Worm (Caenorhabditis elegans) whole organism, L1 larva: ENCODE results near the gene mpz-5.

Experiments used
- C04F5.9 ChIP-seq: sonication (generic microtip); optimal IDR thresholded peaks from 2 replicates; lab custom pipeline; 2016; ENCODE audit warnings: missing genetic modification characterization, missing compliant biosample characterization
- F16B12.6 ChIP-seq: fragments of 150-350 bp; optimal IDR thresholded peaks from 2 replicates; lab custom pipeline; 2014; ENCODE audit warnings: missing biosample characterization, missing genetic modification characterization
- aha-1 ChIP-seq: fragments of 150-350 bp; optimal IDR thresholded peaks from 2 replicates; lab custom pipeline; 2014; ENCODE audit warnings: missing biosample characterization, missing genetic modification characterization
- aly-2 ChIP-seq: fragments of 150-350 bp; optimal IDR thresholded peaks from 2 replicates; lab custom pipeline; 2014; ENCODE audit warnings: missing biosample characterization, missing genetic modification characterization
- ceh-63 ChIP-seq: fragments of 200-800 bp; sonication (Bioruptor generic); optimal IDR thresholded peaks from 2 replicates; lab custom pipeline; 2018; ENCODE audit warnings: mild to moderate bottlenecking, missing genetic modification characterization, missing compliant biosample characterization
- ceh-8 ChIP-seq: fragments of 200-800 bp; sonication (Bioruptor generic); optimal IDR thresholded peaks from 2 replicates; lab custom pipeline; 2018; ENCODE audit warnings: mild to moderate bottlenecking, missing genetic modification characterization, moderate library complexity, missing compliant biosample characterization
- ceh-88 ChIP-seq: fragments of 200-800 bp; sonication (Bioruptor generic); IDR thresholded peaks from 2 replicates; pipeline ENCODE4 v1.3.6; 2022; ENCODE audit warnings: missing genetic modification characterization, missing compliant biosample characterization
- ceh-90 ChIP-seq: sonication (generic microtip); optimal IDR thresholded peaks from 2 replicates; lab custom pipeline; 2016; ENCODE audit warnings: missing genetic modification characterization, missing compliant biosample characterization
- ces-1 ChIP-seq: fragments of 150-350 bp; optimal IDR thresholded peaks from 2 replicates; lab custom pipeline; 2014; ENCODE audit warnings: missing biosample characterization, missing genetic modification reagents, missing genetic modification characterization
- dsc-1 ChIP-seq: sonication (generic microtip); optimal IDR thresholded peaks from 2 replicates; lab custom pipeline; 2016; ENCODE audit warnings: mild to moderate bottlenecking, missing genetic modification characterization, missing compliant biosample characterization
- egl-27 ChIP-seq, 2 experiments: fragments of 150-350 bp in 1 of 2; sonication (generic microtip); optimal IDR thresholded peaks; 3 replicates each; lab custom pipeline; 2017 to 2018; ENCODE audit warnings: missing biosample characterization in 2 of 2, missing genetic modification characterization in 2 of 2, missing genetic modification reagents in 2 of 2
- elt-2 ChIP-seq: sonication (generic microtip); optimal IDR thresholded peaks from 2 replicates; lab custom pipeline; 2016; ENCODE audit warnings: missing genetic modification characterization, mild to moderate bottlenecking, inconsistent platforms, missing compliant biosample characterization, missing genetic modification reagents
- fkh-10 ChIP-seq: sonication (generic microtip); optimal IDR thresholded peaks from 2 replicates; lab custom pipeline; 2017; ENCODE audit warnings: missing biosample characterization, missing genetic modification reagents, missing genetic modification characterization
- fkh-8 ChIP-seq: sonication (generic microtip); optimal IDR thresholded peaks from 2 replicates; lab custom pipeline; 2016; ENCODE audit warnings: mild to moderate bottlenecking, missing genetic modification characterization, missing compliant biosample characterization
- fos-1 ChIP-seq: fragments of 150-350 bp; optimal IDR thresholded peaks from 2 replicates; lab custom pipeline; 2014; ENCODE audit warnings: missing biosample characterization, missing genetic modification characterization
- hlh-17 ChIP-seq: fragments of 200-800 bp; sonication (Bioruptor generic); optimal IDR thresholded peaks from 2 replicates; lab custom pipeline; 2018; ENCODE audit warnings: missing genetic modification characterization, mild to moderate bottlenecking, missing compliant biosample characterization, moderate library complexity, borderline replicate concordance
- hpl-2 ChIP-seq: fragments of 150-350 bp; optimal IDR thresholded peaks from 2 replicates; lab custom pipeline; 2014; ENCODE audit warnings: missing biosample characterization, missing genetic modification reagents, missing genetic modification characterization
- irx-1 ChIP-seq: sonication (generic microtip); optimal IDR thresholded peaks from 2 replicates; lab custom pipeline; 2016; ENCODE audit warnings: missing genetic modification characterization, missing compliant biosample characterization
- isw-1 ChIP-seq: fragments of 200-800 bp; sonication (Bioruptor generic); IDR thresholded peaks from 2 replicates; pipeline ENCODE4 v1.3.6; 2022; ENCODE audit warnings: missing genetic modification characterization, missing compliant biosample characterization
- lin-14 ChIP-seq: fragments of 200-800 bp; sonication (Bioruptor generic); optimal IDR thresholded peaks from 2 replicates; lab custom pipeline; 2018; ENCODE audit warnings: mild to moderate bottlenecking, missing genetic modification characterization, moderate library complexity, missing compliant biosample characterization
- lin-39 ChIP-seq: fragments of 150-350 bp; optimal IDR thresholded peaks from 2 replicates; lab custom pipeline; 2014; ENCODE audit warnings: missing biosample characterization, missing genetic modification reagents, missing genetic modification characterization
- mef-2 ChIP-seq: fragments of 150-350 bp; optimal IDR thresholded peaks from 2 replicates; lab custom pipeline; 2014; ENCODE audit warnings: missing biosample characterization, missing genetic modification characterization
- nhr-12 ChIP-seq: sonication (generic microtip); optimal IDR thresholded peaks from 2 replicates; lab custom pipeline; 2017; ENCODE audit warnings: missing biosample characterization, missing genetic modification characterization
- nhr-20 ChIP-seq: sonication (generic microtip); optimal IDR thresholded peaks from 2 replicates; lab custom pipeline; 2016; ENCODE audit warnings: mild to moderate bottlenecking, missing genetic modification characterization, missing compliant biosample characterization
- nhr-237 ChIP-seq: fragments of 150-350 bp; optimal IDR thresholded peaks from 2 replicates; lab custom pipeline; 2014; ENCODE audit warnings: missing biosample characterization, missing genetic modification characterization
- nhr-28 ChIP-seq: fragments of 150-350 bp; optimal IDR thresholded peaks from 2 replicates; lab custom pipeline; 2014; ENCODE audit warnings: missing biosample characterization, missing genetic modification characterization
- nhr-47 ChIP-seq: sonication (generic microtip); optimal IDR thresholded peaks from 2 replicates; lab custom pipeline; 2016; ENCODE audit warnings: mild to moderate bottlenecking, missing genetic modification characterization, moderate library complexity, missing compliant biosample characterization
- nhr-71 ChIP-seq: sonication (generic microtip); optimal IDR thresholded peaks from 2 replicates; lab custom pipeline; 2016; ENCODE audit warnings: mild to moderate bottlenecking, missing genetic modification characterization, moderate library complexity, missing compliant biosample characterization
- nhr-77 ChIP-seq: fragments of 150-350 bp; optimal IDR thresholded peaks from 2 replicates; lab custom pipeline; 2014; ENCODE audit warnings: missing biosample characterization, missing genetic modification characterization
- nhr-85 ChIP-seq: sonication (generic microtip); peaks from one replicate; lab custom pipeline; 2016; ENCODE audit warnings: missing genetic modification characterization, inconsistent platforms, missing compliant biosample characterization
- pag-3 ChIP-seq: sonication (generic microtip); optimal IDR thresholded peaks from 2 replicates; lab custom pipeline; 2017; ENCODE audit warnings: missing genetic modification characterization, mild to moderate bottlenecking, missing compliant biosample characterization, antibody characterized with exemption, borderline replicate concordance; ENCODE audit not compliant: insufficient read depth
- pqm-1 ChIP-seq: sonication (generic microtip); optimal IDR thresholded peaks from 3 replicates; lab custom pipeline; 2017; ENCODE audit warnings: missing biosample characterization, missing genetic modification characterization
- snpc-4 ChIP-seq: fragments of 150-350 bp; optimal IDR thresholded peaks from 2 replicates; lab custom pipeline; 2014; ENCODE audit warnings: missing biosample characterization, missing genetic modification characterization
- sox-4 ChIP-seq: sonication (generic microtip); optimal IDR thresholded peaks from 2 replicates; lab custom pipeline; 2016; ENCODE audit warnings: missing genetic modification characterization, missing compliant biosample characterization
- tbx-2 ChIP-seq: sonication (generic microtip); optimal IDR thresholded peaks from 2 replicates; lab custom pipeline; 2016; ENCODE audit warnings: missing genetic modification characterization, missing compliant biosample characterization
- unc-98 ChIP-seq: fragments of 200-800 bp; sonication (Bioruptor generic); IDR thresholded peaks from 2 replicates; pipeline ENCODE4 v1.3.6; 2022; ENCODE audit warnings: missing genetic modification characterization, missing compliant biosample characterization
- zip-4 ChIP-seq: fragments of 200-800 bp; sonication (Bioruptor generic); optimal IDR thresholded peaks from 2 replicates; lab custom pipeline; 2018; ENCODE audit warnings: mild to moderate bottlenecking, missing genetic modification characterization, moderate library complexity, missing compliant biosample characterization
- ztf-11 ChIP-seq, 2 experiments: sonication (generic microtip); optimal IDR thresholded peaks; 2 replicates each; lab custom pipeline; 2016 to 2017; ENCODE audit warnings: missing genetic modification characterization in 2 of 2, missing biosample characterization in 1 of 2, missing compliant biosample characterization in 1 of 2

Gene mpz-5

ce11 chrIV:10396827-10397226 lies 23.2 kb upstream of the mpz-5 start:
- peak; percentile 77 for TF ChIP-seq lin-14
- peak; percentile 14 for TF ChIP-seq nhr-47 (tag; lab: Kevin White, UChicago)
- no peak for TF ChIP-seq ces-1 (GFP tag; lab: Kevin White, UChicago)
- TF ChIP-seq dsc-1 = peak; percentile 54
- TF ChIP-seq tbx-2 (tag; lab: Kevin White, UChicago) = peak; percentile 3
- TF ChIP-seq fkh-10 (GFP tag; lab: Kevin White, UChicago) = peak; percentile 63
- no peak for TF ChIP-seq ceh-63 (GFP tag; lab: Kevin White, UChicago)
- no peak for TF ChIP-seq pag-3 (tag; lab: Kevin White, UChicago)
- peak; percentile 24 for TF ChIP-seq nhr-71
- peak; percentile 44 for TF ChIP-seq fkh-8 (tag; lab: Kevin White, UChicago)

- no peak for TF ChIP-seq hpl-2
- TF ChIP-seq lin-39 (tag; lab: Kevin White, UChicago) = no peak
- no peak for TF ChIP-seq elt-2 (tag; lab: Kevin White, UChicago)
- no peak for TF ChIP-seq lin-14
- no peak for TF ChIP-seq unc-98
- no peak for TF ChIP-seq ztf-11 (tag; optimal IDR thresholded peaks at IDR 0.05; lab: Kevin White, UChicago)
- TF ChIP-seq aly-2 = no peak
- TF ChIP-seq pqm-1 (tag; lab: Kevin White, UChicago) = no peak
- no peak for TF ChIP-seq ceh-88 (GFP tag; lab: Robert Waterston, UW)
- TF ChIP-seq zip-4 = no peak
- no peak for TF ChIP-seq nhr-28 (tag; lab: Kevin White, UChicago)
- TF ChIP-seq ceh-90 (tag; lab: Kevin White, UChicago) = no peak
- TF ChIP-seq nhr-12 (tag; lab: Kevin White, UChicago) = no peak
- no peak for TF ChIP-seq aha-1
Observed at ce11 chrIV:10394858-10395257, 21.2 kb upstream of the mpz-5 start, which contains the start of gene R10H10.4. R10H10.4 (minus strand) TSS chrIV:10394958.

DNA sequence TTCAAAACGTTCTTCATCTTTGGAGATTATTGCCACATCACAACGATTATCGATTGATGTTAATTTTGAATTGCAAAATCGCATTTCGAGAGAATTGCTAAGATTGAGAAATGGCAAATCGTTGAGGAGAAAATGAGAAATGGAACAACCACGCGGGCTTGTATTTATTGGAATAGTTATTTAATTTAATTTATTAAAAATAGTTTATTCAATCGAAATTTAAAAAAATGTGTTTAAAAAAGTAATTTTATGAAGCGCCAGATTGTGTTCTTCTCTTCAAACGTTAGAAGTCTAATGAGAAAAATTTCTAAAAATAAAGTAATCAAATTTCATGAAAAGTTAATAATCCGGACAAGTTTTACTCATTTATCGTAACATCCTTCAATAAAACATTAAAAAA lies 18.2 kb upstream of the mpz-5 start, which contains the start of gene spe-26:
spe-26 (minus strand) TSS at position 101 of the 400 bp plus-strand sequence.
- TF ChIP-seq nhr-85 (tag; lab: Kevin White, UChicago) (no peak), ceh-8 (GFP tag; lab: Kevin White, UChicago) (no peak), isw-1 (GFP tag; lab: Robert Waterston, UW) (no peak), nhr-20 (tag; lab: Kevin White, UChicago) (no peak), nhr-77 (tag; lab: Kevin White, UChicago) (no peak), egl-27 (tag; optimal IDR thresholded peaks at IDR 0.05; lab: Kevin White, UChicago) (no peak), snpc-4 (no peak), hlh-17 (GFP tag; lab: Kevin White, UChicago) (no peak), C04F5.9 (no peak), mef-2 (tag; lab: Kevin White, UChicago) (no peak), ces-1 (GFP tag; lab: Kevin White, UChicago) (no peak), fos-1 (no peak), F16B12.6 (no peak), nhr-237 (tag; lab: Kevin White, UChicago) (no peak), sox-4 (tag; lab: Kevin White, UChicago) (no peak), irx-1 (tag; lab: Kevin White, UChicago) (no peak), dsc-1 (no peak)

DNA sequence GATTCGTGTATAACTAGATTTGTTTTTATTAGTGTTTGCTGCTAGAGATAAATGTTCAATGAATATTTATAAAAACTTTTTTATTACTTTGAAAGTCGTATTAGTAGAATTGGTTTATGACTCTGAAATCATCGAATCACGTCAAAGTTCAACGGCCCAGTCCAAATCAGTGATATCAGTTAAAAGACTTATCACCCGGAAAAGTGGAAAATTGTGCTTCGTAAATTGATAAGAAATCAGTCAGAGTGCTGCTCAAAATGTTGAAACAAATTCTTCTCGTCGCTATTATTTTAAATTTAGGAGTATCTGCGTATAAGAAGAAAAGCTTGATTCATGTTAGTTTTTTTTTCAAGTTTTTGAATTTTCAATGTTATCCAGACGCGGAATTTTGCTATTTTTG lies 14.6 kb upstream of the mpz-5 start, which contains the start of gene R10H10.3:
R10H10.3 (plus strand) TSS at position 243 of the 400 bp plus-strand sequence.
- TF ChIP-seq hpl-2 (no peak), elt-2 (tag; lab: Kevin White, UChicago) (peak; percentile 43)
